Fruit fly (Drosophila melanogaster): ENCODE data around the gene mbo.

The mbo gene

DNA sequence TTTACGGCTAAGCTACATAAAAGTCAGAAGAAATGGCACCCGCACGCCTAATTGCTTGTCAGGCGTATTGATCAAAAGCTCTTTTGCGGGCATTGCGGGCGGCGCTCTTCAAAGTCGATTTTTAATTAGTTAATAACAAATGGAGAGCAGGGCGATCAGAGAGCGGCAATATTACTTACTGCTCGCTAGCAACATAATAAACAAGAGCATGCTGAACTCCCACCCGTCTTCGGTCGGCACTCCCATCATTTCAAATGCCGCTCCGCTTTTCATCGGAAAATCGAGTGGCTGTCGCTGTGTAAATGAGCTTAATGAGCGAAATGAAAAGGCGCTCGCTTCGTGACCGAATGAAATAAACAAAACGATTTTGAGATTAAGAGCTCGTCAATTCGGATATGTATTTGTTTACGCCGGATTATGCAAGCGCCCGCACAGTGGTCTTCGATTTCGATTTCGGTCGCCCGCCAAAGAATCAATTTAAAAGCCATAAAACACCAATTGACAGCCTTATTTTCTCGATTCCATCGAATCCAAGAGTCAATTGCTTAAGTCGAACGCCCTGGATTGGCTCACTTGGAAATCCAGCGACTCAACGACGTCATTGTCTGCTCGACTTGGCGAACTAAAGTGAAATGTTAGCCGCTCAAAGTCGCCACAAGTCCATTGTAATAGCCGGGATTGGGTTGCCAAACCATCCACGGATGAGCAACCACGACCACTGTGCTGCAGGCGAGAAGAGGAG lies 25.2 kb downstream of the mbo start (continued):
- TF ChIP-seq CG6654 (GFP tag; optimal IDR thresholded peaks at IDR 0.05), result peak; percentile 60
- TF ChIP-seq NfI (GFP tag; optimal IDR thresholded peaks at IDR 0.05), result peak; percentile 87
- TF ChIP-seq Hr78 (GFP tag; optimal IDR thresholded peaks at IDR 0.05), result peak in 1 of 2 experiments; percentile 8
- TF ChIP-seq HmgD (GFP tag; optimal IDR thresholded peaks at IDR 0.05), result no peak
- peak; percentile 58 for TF ChIP-seq CG16815 (GFP tag; optimal IDR thresholded peaks at IDR 0.05)
- peak; percentile 59 for TF ChIP-seq CG9876 (GFP tag; optimal IDR thresholded peaks at IDR 0.05)
- TF ChIP-seq CG8765 (GFP tag; IDR thresholded peaks at IDR 0.05), result no peak; the same call in 1 of the 2 replicates
- TF ChIP-seq nom (GFP tag; optimal IDR thresholded peaks at IDR 0.05), result no peak
- TF ChIP-seq CG2875 (GFP tag; optimal IDR thresholded peaks at IDR 0.05), result peak; percentile 70
- 0 out of 2 replicates have a peak, but pooled peaks have one; percentile 38 for TF ChIP-seq Doc2 (GFP tag; IDR thresholded peaks at IDR 0.05)
- TF ChIP-seq Doc3 (GFP tag; IDR thresholded peaks at IDR 0.05; ENCODE audit: partially characterized antibody), result no peak
- no peak for TF ChIP-seq usp (GFP tag; optimal IDR thresholded peaks at IDR 0.05)
- no peak for TF ChIP-seq CG4360 (GFP tag; IDR thresholded peaks at IDR 0.05)
- no peak for TF ChIP-seq zen2 (GFP tag; IDR thresholded peaks at IDR 0.05; ENCODE audit: partially characterized antibody)
- peak; percentile 89 for TF ChIP-seq gem (tag; optimal IDR thresholded peaks at IDR 0.05)
- TF ChIP-seq Six4 (GFP tag; optimal IDR thresholded peaks at IDR 0.05), result peak; percentile 31
- TF ChIP-seq CG15601 (tag; optimal IDR thresholded peaks at IDR 0.05), result peak; percentile 69
- TF ChIP-seq CG15011 (GFP tag; optimal IDR thresholded peaks at IDR 0.05), result peak; percentile 74
- TF ChIP-seq ap (GFP tag; IDR thresholded peaks at IDR 0.05), result peak; percentile 78
- TF ChIP-seq cad (GFP tag; optimal IDR thresholded peaks at IDR 0.05), result no peak
- peak; percentile 67 for TF ChIP-seq gcm (GFP tag; optimal IDR thresholded peaks at IDR 0.05)
- peak; percentile 80 for TF ChIP-seq CG14014 (GFP tag; IDR thresholded peaks at IDR 0.05)
- TF ChIP-seq Camta (GFP tag; optimal IDR thresholded peaks at IDR 0.05), result peak; percentile 81
- TF ChIP-seq tgo (GFP tag; IDR thresholded peaks at IDR 0.05), result peak; percentile 82
- TF ChIP-seq CG17829 (tag; optimal IDR thresholded peaks at IDR 0.05), result peak; percentile 65
- TF ChIP-seq CG9437 (GFP tag; optimal IDR thresholded peaks at IDR 0.05), result peak; percentile 84
- peak; percentile 89 for TF ChIP-seq seq (GFP tag; IDR thresholded peaks at IDR 0.05)
- TF ChIP-seq jumu (GFP tag; optimal IDR thresholded peaks at IDR 0.05), result peak; percentile 80
- no peak for TF ChIP-seq yki (optimal IDR thresholded peaks at IDR 0.05)
- TF ChIP-seq CG18619 (GFP tag; optimal IDR thresholded peaks at IDR 0.05), result peak; percentile 82
- TF ChIP-seq CG2889 (GFP tag; IDR thresholded peaks at IDR 0.05), result peak; percentile 62; the same call in 1 of the 3 replicates
- peak; percentile 38 for TF ChIP-seq CG3995 (GFP tag; optimal IDR thresholded peaks at IDR 0.05)
- no peak for TF ChIP-seq aop (GFP tag; IDR thresholded peaks at IDR 0.05)
- TF ChIP-seq CG7928 (GFP tag; optimal IDR thresholded peaks at IDR 0.05), result peak; percentile 39
- peak; percentile 63 for TF ChIP-seq CG32772 (GFP tag; IDR thresholded peaks at IDR 0.05)
- TF ChIP-seq cas (GFP tag; IDR thresholded peaks at IDR 0.05), result no peak
- peak; percentile 62 for TF ChIP-seq Poxn (GFP tag; IDR thresholded peaks at IDR 0.05)
- peak; percentile 86 for TF ChIP-seq CG10209 (GFP tag; optimal IDR thresholded peaks at IDR 0.05)
- TF ChIP-seq Bgb (GFP tag; IDR thresholded peaks at IDR 0.05; ENCODE audit: partially characterized antibody), result no peak
- peak; percentile 79 for TF ChIP-seq CG8924 (tag; optimal IDR thresholded peaks at IDR 0.05)
- peak; percentile 34 for TF ChIP-seq exex (tag; optimal IDR thresholded peaks at IDR 0.05)
- TF ChIP-seq ash1 (GFP tag; optimal IDR thresholded peaks at IDR 0.05), result no peak
- no peak for TF ChIP-seq CG30020 (tag; optimal IDR thresholded peaks at IDR 0.05)
- TF ChIP-seq CG9215 (GFP tag; IDR thresholded peaks at IDR 0.05), result peak; percentile 83
- TF ChIP-seq CG18476 (GFP tag; optimal IDR thresholded peaks at IDR 0.05), result peak; percentile 32
- TF ChIP-seq Lim3 (GFP tag; IDR thresholded peaks at IDR 0.05), result peak; percentile 67
- no peak for TF ChIP-seq CG14965 (GFP tag; optimal IDR thresholded peaks at IDR 0.05; ENCODE audit: borderline replicate concordance)
- peak; percentile 69 for TF ChIP-seq Hmr (GFP tag; optimal IDR thresholded peaks at IDR 0.05)
- TF ChIP-seq fd96Cb (tag; optimal IDR thresholded peaks at IDR 0.05), result peak; percentile 84
